Fruit fly (Drosophila melanogaster) whole organism, prepupa: ENCODE results near the gene Gr64f.
A peak's percentile ranks its signal among the peaks of the same experiment; 100 is the strongest.

Experiments used
- CG11294 ChIP-seq: fragments of 200-800 bp; sonication (Bioruptor generic); IDR thresholded peaks from 2 replicates; pipeline ENCODE4 v1.3.6; 2022; ENCODE audit warnings: missing biosample characterization, missing genetic modification characterization
- CG11762 ChIP-seq: fragments of 200-800 bp; sonication (Bioruptor generic); optimal IDR thresholded peaks from 3 replicates; lab custom pipeline; 2016; ENCODE audit warnings: missing biosample characterization, missing genetic modification characterization; ENCODE audit not compliant: insufficient read depth
- CG11902 ChIP-seq: fragments of 200-800 bp; sonication (Bioruptor generic); optimal IDR thresholded peaks from 3 replicates; lab custom pipeline; 2016; ENCODE audit warnings: missing biosample characterization, missing genetic modification characterization
- CG15336 ChIP-seq: fragments of 200-800 bp; sonication (Bioruptor generic); IDR thresholded peaks from 2 replicates; pipeline ENCODE4 v1.3.6; 2022; ENCODE audit warnings: missing biosample characterization, missing genetic modification characterization
- CG1621 ChIP-seq: fragments of 200-800 bp; sonication (Bioruptor generic); optimal IDR thresholded peaks from 3 replicates; lab custom pipeline; 2018; ENCODE audit warnings: missing biosample characterization, mild to moderate bottlenecking, missing genetic modification characterization
- CG16779 ChIP-seq: fragments of 200-800 bp; sonication (Bioruptor generic); optimal IDR thresholded peaks from 3 replicates; lab custom pipeline; 2017; ENCODE audit warnings: missing biosample characterization, mild to moderate bottlenecking, missing genetic modification characterization
- CG31627 ChIP-seq: fragments of 200-800 bp; sonication (Bioruptor generic); optimal IDR thresholded peaks from 3 replicates; lab custom pipeline; 2016; ENCODE audit warnings: missing biosample characterization, missing genetic modification characterization
- CG32006 ChIP-seq: fragments of 200-800 bp; sonication (Bioruptor generic); optimal IDR thresholded peaks from 3 replicates; lab custom pipeline; 2017; ENCODE audit warnings: missing biosample characterization, mild to moderate bottlenecking, missing genetic modification characterization
- CG6163 ChIP-seq: fragments of 200-800 bp; sonication (Bioruptor generic); IDR thresholded peaks from 3 replicates; pipeline ENCODE4 v1.3.6; 2022; ENCODE audit warnings: missing biosample characterization, missing genetic modification characterization
- CG6276 ChIP-seq: fragments of 200-800 bp; sonication (Bioruptor generic); optimal IDR thresholded peaks from 2 replicates; lab custom pipeline; 2017; ENCODE audit warnings: missing biosample characterization, mild to moderate bottlenecking, missing genetic modification characterization
- CG6792 ChIP-seq: fragments of 200-800 bp; sonication (Bioruptor generic); optimal IDR thresholded peaks from 3 replicates; lab custom pipeline; 2016; ENCODE audit warnings: missing biosample characterization, missing genetic modification characterization
- CG6854 ChIP-seq: fragments of 200-800 bp; sonication (Bioruptor generic); optimal IDR thresholded peaks from 2 replicates; lab custom pipeline; 2017; ENCODE audit warnings: missing biosample characterization, mild to moderate bottlenecking, missing genetic modification characterization
- CG7368 ChIP-seq: fragments of 200-800 bp; sonication (Bioruptor generic); optimal IDR thresholded peaks from 3 replicates; lab custom pipeline; 2016; ENCODE audit warnings: missing biosample characterization, missing genetic modification characterization
- CG8119 ChIP-seq: fragments of 200-800 bp; sonication (Bioruptor generic); IDR thresholded peaks from 3 replicates; pipeline ENCODE4 v1.3.6; 2022; ENCODE audit warnings: missing biosample characterization, missing genetic modification characterization
- CG8632 ChIP-seq: fragments of 200-800 bp; sonication (Bioruptor generic); optimal IDR thresholded peaks from 3 replicates; lab custom pipeline; 2016; ENCODE audit warnings: missing biosample characterization, missing genetic modification characterization
- Eip78C ChIP-seq: fragments of 200-800 bp; sonication (Bioruptor generic); peaks from one replicate; lab custom pipeline; 2016; ENCODE audit warnings: missing biosample characterization, missing genetic modification characterization
- Ets21C ChIP-seq: fragments of 200-800 bp; sonication (Bioruptor generic); optimal IDR thresholded peaks from 3 replicates; lab custom pipeline; 2016; ENCODE audit warnings: missing biosample characterization, missing genetic modification characterization
- Gug ChIP-seq: fragments of 200-800 bp; sonication (Bioruptor generic); IDR thresholded peaks from 2 replicates; pipeline ENCODE4 v1.3.6; 2022; ENCODE audit warnings: missing biosample characterization, missing genetic modification characterization
- Hr39 ChIP-seq: fragments of 200-800 bp; sonication (Bioruptor generic); optimal IDR thresholded peaks from 2 replicates; lab custom pipeline; 2016; ENCODE audit warnings: missing biosample characterization, missing genetic modification characterization
- Hr4 ChIP-seq: fragments of 200-800 bp; sonication (Bioruptor generic); optimal IDR thresholded peaks from 3 replicates; lab custom pipeline; 2016; ENCODE audit warnings: missing biosample characterization, missing genetic modification characterization
- Lpt ChIP-seq: fragments of 200-800 bp; sonication (Bioruptor generic); optimal IDR thresholded peaks from 3 replicates; lab custom pipeline; 2016; ENCODE audit warnings: missing biosample characterization, missing genetic modification characterization
- OdsH ChIP-seq: fragments of 200-800 bp; sonication (Bioruptor generic); optimal IDR thresholded peaks from 3 replicates; lab custom pipeline; 2016; ENCODE audit warnings: missing biosample characterization, missing genetic modification characterization
- Sox14 ChIP-seq: fragments of 200-800 bp; sonication (Bioruptor generic); optimal IDR thresholded peaks from 3 replicates; lab custom pipeline; 2016; ENCODE audit warnings: missing biosample characterization, missing genetic modification characterization
- Sox15 ChIP-seq: fragments of 200-800 bp; sonication (Bioruptor generic); optimal IDR thresholded peaks from 3 replicates; lab custom pipeline; 2016; ENCODE audit warnings: missing biosample characterization, missing genetic modification characterization
- achi ChIP-seq: fragments of 200-800 bp; sonication (Bioruptor generic); optimal IDR thresholded peaks from 3 replicates; lab custom pipeline; 2016; ENCODE audit warnings: missing biosample characterization, missing genetic modification characterization
- acj6 ChIP-seq: fragments of 200-800 bp; sonication (Bioruptor generic); optimal IDR thresholded peaks from 3 replicates; lab custom pipeline; 2016; ENCODE audit warnings: missing biosample characterization, missing genetic modification characterization
- dac ChIP-seq: fragments of 200-800 bp; sonication (Bioruptor generic); optimal IDR thresholded peaks from 2 replicates; lab custom pipeline; 2017; ENCODE audit warnings: missing biosample characterization, mild to moderate bottlenecking, missing genetic modification characterization
- dsx ChIP-seq: fragments of 200-800 bp; optimal IDR thresholded peaks from 3 replicates; lab custom pipeline; 2019; ENCODE audit warnings: missing biosample characterization, mild to moderate bottlenecking, missing genetic modification characterization, moderate library complexity; ENCODE audit not compliant: poor library complexity, severe bottlenecking
- eg ChIP-seq: fragments of 200-800 bp; sonication (Bioruptor generic); IDR thresholded peaks from 3 replicates; pipeline ENCODE4 v1.3.6; 2022; ENCODE audit warnings: missing biosample characterization, missing genetic modification characterization
- esn ChIP-seq: fragments of 200-800 bp; sonication (Bioruptor generic); optimal IDR thresholded peaks from 2 replicates; lab custom pipeline; 2016; ENCODE audit warnings: missing biosample characterization, mild to moderate bottlenecking, missing genetic modification characterization, moderate library complexity
- fd85E ChIP-seq: fragments of 200-800 bp; sonication (Bioruptor generic); optimal IDR thresholded peaks from 3 replicates; lab custom pipeline; 2016; ENCODE audit warnings: missing biosample characterization, missing genetic modification characterization
- fkh ChIP-seq: fragments of 200-800 bp; sonication (Bioruptor generic); optimal IDR thresholded peaks from 3 replicates; lab custom pipeline; 2017; ENCODE audit warnings: missing biosample characterization, mild to moderate bottlenecking, missing genetic modification characterization, moderate library complexity
- pdm3 ChIP-seq: fragments of 200-800 bp; sonication (Bioruptor generic); optimal IDR thresholded peaks from 3 replicates; lab custom pipeline; 2016; ENCODE audit warnings: missing biosample characterization, missing genetic modification characterization
- salr ChIP-seq, 2 experiments: fragments of 200-800 bp; sonication (Bioruptor generic); optimal IDR thresholded peaks; 3 replicates each; lab custom pipeline; 2016 to 2018; ENCODE audit warnings: missing biosample characterization in 2 of 2, missing genetic modification characterization in 2 of 2, mild to moderate bottlenecking in 1 of 2
- spab ChIP-seq: fragments of 200-800 bp; sonication (Bioruptor generic); optimal IDR thresholded peaks from 2 replicates; lab custom pipeline; 2017; ENCODE audit warnings: missing biosample characterization, mild to moderate bottlenecking, missing genetic modification characterization, missing genetic modification reagents
- ss ChIP-seq, 2 experiments: fragments of 200-800 bp; sonication (Bioruptor generic); optimal IDR thresholded peaks; 2 replicates in 1 of 2; 3 replicates in 1 of 2; lab custom pipeline; 2017 to 2018; ENCODE audit warnings: mild to moderate bottlenecking in 2 of 2, missing biosample characterization in 2 of 2, missing genetic modification characterization in 2 of 2, moderate library complexity in 1 of 2
- svp ChIP-seq: fragments of 200-800 bp; sonication (Bioruptor generic); peaks from one replicate; lab custom pipeline; 2016; ENCODE audit warnings: missing biosample characterization, missing genetic modification characterization
- topi ChIP-seq: fragments of 200-800 bp; sonication (Bioruptor generic); optimal IDR thresholded peaks from 3 replicates; lab custom pipeline; 2016; ENCODE audit warnings: missing biosample characterization, missing genetic modification characterization
- vri ChIP-seq: fragments of 200-800 bp; sonication (Bioruptor generic); optimal IDR thresholded peaks from 3 replicates; lab custom pipeline; 2016; ENCODE audit warnings: missing biosample characterization, mild to moderate bottlenecking, missing genetic modification characterization

Gr64f gene

DNA sequence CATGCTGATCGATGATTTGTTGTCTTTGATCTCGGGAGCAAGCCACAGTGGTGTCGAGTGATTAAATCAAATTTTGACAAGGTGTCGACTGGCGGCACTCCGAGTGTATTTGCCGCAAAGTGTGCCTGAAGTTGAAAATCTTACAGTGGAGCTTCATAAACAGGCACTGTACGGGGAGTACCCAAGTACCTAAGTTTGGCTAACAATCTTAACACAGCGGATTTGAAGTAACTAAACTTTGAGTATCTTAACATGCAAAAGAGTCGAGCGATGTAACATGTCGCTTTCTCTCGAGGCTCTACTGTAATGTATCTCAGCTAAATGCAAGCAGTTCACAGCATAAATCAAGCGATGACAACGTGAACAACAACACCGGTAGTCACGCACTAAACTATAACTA lies 18.8 kb upstream of the Gr64f start (continued):
- TF ChIP-seq OdsH (peak; percentile 24), salr (GFP tag; optimal IDR thresholded peaks at IDR 0.05; lab: Kevin White, UChicago) (no peak), fd85E (GFP tag; lab: Kevin White, UChicago) (no peak), CG1621 (tag; lab: Kevin White, UChicago) (no peak), esn (GFP tag; lab: Kevin White, UChicago) (no peak), Sox14 (GFP tag; lab: Kevin White, UChicago) (no peak), Eip78C (peak; percentile 70), topi (no peak), ss (GFP tag; optimal IDR thresholded peaks at IDR 0.05; lab: Kevin White, UChicago) (no peak), CG7368 (GFP tag; lab: Kevin White, UChicago) (no peak), CG8119 (GFP tag; lab: Robert Waterston, UW) (peak; percentile 59; the same call in 2 of the 3 replicates), Hr4 (GFP tag; lab: Kevin White, UChicago) (peak; percentile 45), CG8632 (GFP tag; lab: Kevin White, UChicago) (no peak), Gug (GFP tag; lab: Robert Waterston, UW) (peak; percentile 27; the same call in 1 of the 2 replicates), acj6 (GFP tag; lab: Kevin White, UChicago) (peak; percentile 14), pdm3 (GFP tag; lab: Kevin White, UChicago) (peak; percentile 11), CG6854 (GFP tag; lab: Kevin White, UChicago) (no peak), Hr39 (GFP tag; lab: Kevin White, UChicago) (peak; percentile 23), CG6163 (peak; percentile 68; the same call in 2 of the 3 replicates), dac (GFP tag; lab: Kevin White, UChicago) (no peak), CG32006 (GFP tag; lab: Kevin White, UChicago) (peak; percentile 38), Sox15 (GFP tag; lab: Kevin White, UChicago) (no peak), CG15336 (GFP tag; lab: Robert Waterston, UW) (peak; percentile 40), CG31627 (GFP tag; lab: Kevin White, UChicago) (peak; percentile 11), CG11294 (no peak), Ets21C (GFP tag; lab: Kevin White, UChicago) (no peak), CG16779 (tag; lab: Kevin White, UChicago) (no peak), CG6792 (GFP tag; lab: Kevin White, UChicago) (no peak)

DNA sequence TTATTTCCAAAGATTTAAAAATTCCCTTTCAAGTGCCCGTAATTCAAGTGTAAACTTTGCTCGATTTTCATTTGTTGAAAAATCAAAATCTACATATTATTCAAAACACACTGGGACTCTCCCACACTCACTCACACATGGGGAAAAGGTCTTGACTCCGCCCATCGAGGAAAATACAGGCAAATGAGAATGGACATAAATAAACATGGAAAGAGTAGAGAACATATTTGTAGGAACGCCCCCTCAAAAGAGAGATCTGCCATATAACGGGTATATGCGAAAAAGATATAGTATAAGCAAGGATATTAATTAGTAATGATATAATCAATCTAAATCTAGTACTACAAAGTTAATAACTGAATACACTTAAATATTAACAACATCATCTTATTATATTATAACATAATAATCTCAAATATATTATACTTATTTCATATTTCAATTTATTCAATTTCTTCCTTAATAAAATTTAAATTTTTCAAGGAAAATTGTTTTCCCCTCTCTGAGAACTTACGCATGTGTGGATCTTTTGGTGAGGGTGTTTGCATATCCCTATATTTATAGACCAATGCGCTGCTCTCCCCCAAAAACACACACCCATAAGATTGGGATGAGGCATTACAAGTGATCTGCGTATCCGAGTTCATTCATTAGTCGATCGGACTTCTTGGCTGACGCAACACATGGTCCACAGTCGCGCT lies 17.2 kb upstream of the Gr64f start, which contains the start of gene FoxL1:
FoxL1 (plus strand) TSS at position 651 of the 701 bp plus-strand sequence.
- no peak for TF ChIP-seq salr (GFP tag; optimal IDR thresholded peaks at IDR 0.05; lab: Kevin White, UChicago)

DNA sequence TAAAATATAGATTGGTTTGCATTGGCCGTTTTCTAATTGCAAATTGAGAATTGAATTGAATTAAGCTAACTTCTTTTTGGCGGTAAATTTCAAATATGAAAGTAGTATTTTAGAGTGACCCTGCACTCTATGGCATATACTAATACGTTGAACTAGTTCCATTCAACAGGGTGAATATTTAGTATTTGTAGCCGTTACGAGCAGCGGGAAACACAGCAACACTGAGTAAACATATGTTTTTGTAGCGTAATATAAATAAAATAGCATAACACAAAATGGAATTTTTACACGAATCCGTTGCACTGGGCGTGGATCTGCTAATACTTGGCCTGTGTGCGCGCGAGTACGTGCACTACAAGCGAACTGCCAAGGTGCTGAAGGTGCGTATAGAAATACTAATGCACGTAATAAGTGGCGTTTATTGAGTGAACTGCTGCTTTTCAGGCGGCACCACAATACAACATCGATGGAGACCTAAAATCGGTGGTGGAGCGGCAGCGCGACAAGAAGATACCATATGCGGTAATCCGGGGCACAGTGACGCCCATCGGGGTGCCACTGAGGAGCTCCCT lies 14.3 kb upstream of the Gr64f start, which contains the start of gene Mul1:
Mul1 (plus strand) TSS at position 198 of the 572 bp plus-strand sequence.
- no peak for TF ChIP-seq svp
- no peak for TF ChIP-seq spab (GFP tag; lab: Kevin White, UChicago)
- TF ChIP-seq eg (GFP tag; lab: Robert Waterston, UW), result no peak
- TF ChIP-seq CG11762 (GFP tag; lab: Kevin White, UChicago), result no peak
- no peak for TF ChIP-seq achi (GFP tag; lab: Kevin White, UChicago)
- TF ChIP-seq esn (GFP tag; lab: Kevin White, UChicago), result peak; percentile 5
- TF ChIP-seq dsx (GFP tag; lab: Kevin White, UChicago), result no peak
- no peak for TF ChIP-seq CG6276 (GFP tag; lab: Kevin White, UChicago)
- TF ChIP-seq vri (GFP tag; lab: Kevin White, UChicago), result peak; percentile 28
- peak; percentile 90 for TF ChIP-seq fkh (GFP tag; lab: Kevin White, UChicago)
- no peak for TF ChIP-seq CG11902 (GFP tag; lab: Kevin White, UChicago)
- no peak for TF ChIP-seq Lpt (GFP tag; lab: Kevin White, UChicago)
- no peak for TF ChIP-seq CG8632 (GFP tag; lab: Kevin White, UChicago)
